Fruit fly (Drosophila melanogaster) whole organism, embryonic: Measurements from ENCODE around the gene BBIP1.

ENCODE experiments used
- Awh ChIP-seq: fragments of 200-800 bp; sonication (Bioruptor generic); IDR thresholded peaks from 2 replicates; pipeline ENCODE4, ENCODE4 v1.3.6; 2022; ENCODE audit warnings: missing biosample characterization, missing genetic modification characterization
- CG1233 ChIP-seq: fragments of 200-800 bp; sonication (Bioruptor generic); optimal IDR thresholded peaks from 4 replicates; lab custom pipeline; 2018; ENCODE audit warnings: missing biosample characterization, mild to moderate bottlenecking, missing genetic modification characterization
- CG12391 ChIP-seq: fragments of 200-800 bp; sonication (Bioruptor generic); optimal IDR thresholded peaks from 3 replicates; lab custom pipeline; 2018; ENCODE audit warnings: missing biosample characterization, mild to moderate bottlenecking, missing genetic modification characterization, moderate library complexity
- CG15514 ChIP-seq: fragments of 200-800 bp; sonication (Bioruptor generic); optimal IDR thresholded peaks from 3 replicates; lab custom pipeline; 2017; ENCODE audit warnings: missing biosample characterization, missing genetic modification characterization, mild to moderate bottlenecking, moderate library complexity, missing genetic modification reagents
- CG16779 ChIP-seq: fragments of 200-800 bp; sonication (Bioruptor generic); IDR thresholded peaks from 2 replicates; pipeline ENCODE4 v1.3.6; 2022; ENCODE audit warnings: missing biosample characterization, missing genetic modification characterization
- CG17359 ChIP-seq: fragments of 200-800 bp; sonication (Bioruptor generic); optimal IDR thresholded peaks from 3 replicates; lab custom pipeline; 2018; ENCODE audit warnings: missing biosample characterization, mild to moderate bottlenecking, missing genetic modification characterization, moderate library complexity
- CG18011 ChIP-seq: fragments of 200-800 bp; sonication (Bioruptor generic); optimal IDR thresholded peaks from 2 replicates; lab custom pipeline; 2017; ENCODE audit warnings: missing biosample characterization, missing genetic modification characterization, mild to moderate bottlenecking, moderate library complexity, missing genotype
- CG18262 ChIP-seq: fragments of 200-800 bp; optimal IDR thresholded peaks from 3 replicates; lab custom pipeline; 2019; ENCODE audit warnings: missing biosample characterization, mild to moderate bottlenecking, missing genetic modification characterization, moderate library complexity
- CG18599 ChIP-seq: fragments of 200-800 bp; sonication (Bioruptor generic); optimal IDR thresholded peaks from 3 replicates; lab custom pipeline; 2017; ENCODE audit warnings: missing biosample characterization, missing genetic modification characterization, mild to moderate bottlenecking, moderate library complexity, missing genetic modification reagents
- CG2202 ChIP-seq: fragments of 200-800 bp; sonication (Bioruptor generic); optimal IDR thresholded peaks from 2 replicates; lab custom pipeline; 2018; ENCODE audit warnings: missing biosample characterization, mild to moderate bottlenecking, missing genetic modification characterization
- CG31224 ChIP-seq: fragments of 200-800 bp; sonication (Bioruptor generic); IDR thresholded peaks from 2 replicates; pipeline ENCODE4 v1.3.6; 2022; ENCODE audit warnings: missing biosample characterization, missing genetic modification characterization
- CG33213 ChIP-seq: fragments of 200-800 bp; sonication (Bioruptor generic); optimal IDR thresholded peaks from 3 replicates; lab custom pipeline; 2016; ENCODE audit warnings: missing biosample characterization, missing genetic modification characterization
- CG3995 ChIP-seq: fragments of 200-800 bp; sonication (Bioruptor generic); optimal IDR thresholded peaks from 3 replicates; lab custom pipeline; 2016; ENCODE audit warnings: missing biosample characterization, missing genetic modification characterization
- CG4730 ChIP-seq: fragments of 200-800 bp; sonication (Bioruptor generic); IDR thresholded peaks from 2 replicates; pipeline ENCODE4 v1.3.6; 2022; ENCODE audit warnings: missing biosample characterization, missing genetic modification characterization
- CG5180 ChIP-seq: fragments of 200-800 bp; sonication (Bioruptor generic); optimal IDR thresholded peaks from 3 replicates; lab custom pipeline; 2017; ENCODE audit warnings: missing biosample characterization, missing genetic modification characterization, mild to moderate bottlenecking, moderate library complexity, missing genetic modification reagents
- CG6791 ChIP-seq: fragments of 200-800 bp; sonication (Bioruptor generic); IDR thresholded peaks from 3 replicates; pipeline ENCODE4 v1.3.6; 2022; ENCODE audit warnings: missing biosample characterization, missing genetic modification characterization; ENCODE audit not compliant: partially characterized antibody
- CG7556 ChIP-seq: fragments of 200-800 bp; sonication (Bioruptor generic); optimal IDR thresholded peaks from 2 replicates; lab custom pipeline; 2017; ENCODE audit warnings: missing biosample characterization, mild to moderate bottlenecking, missing genetic modification characterization
- CG8089 ChIP-seq: fragments of 200-800 bp; sonication (Bioruptor generic); optimal IDR thresholded peaks from 3 replicates; lab custom pipeline; 2016; ENCODE audit warnings: missing biosample characterization, missing genetic modification characterization
- CG8281 ChIP-seq: fragments of 200-800 bp; sonication (Bioruptor generic); optimal IDR thresholded peaks from 2 replicates; lab custom pipeline; 2018; ENCODE audit warnings: missing biosample characterization, mild to moderate bottlenecking, missing genetic modification characterization, moderate library complexity
- CG9215 ChIP-seq: fragments of 200-800 bp; sonication (Bioruptor generic); IDR thresholded peaks from 2 replicates; pipeline ENCODE4 v1.3.6; 2022; ENCODE audit warnings: missing biosample characterization, missing genetic modification characterization
- CG9932 ChIP-seq: fragments of 200-800 bp; sonication (Bioruptor generic); IDR thresholded peaks from 2 replicates; pipeline ENCODE4 v1.3.6; 2022; ENCODE audit warnings: missing biosample characterization, missing genetic modification characterization
- D19A ChIP-seq: fragments of 200-800 bp; optimal IDR thresholded peaks from 3 replicates; lab custom pipeline; 2019; ENCODE audit warnings: missing biosample characterization, mild to moderate bottlenecking, missing genetic modification characterization, moderate library complexity
- D19B ChIP-seq: fragments of 200-800 bp; sonication (Bioruptor generic); optimal IDR thresholded peaks from 2 replicates; lab custom pipeline; 2017; ENCODE audit warnings: missing biosample characterization, mild to moderate bottlenecking, missing genetic modification characterization
- Fer1 ChIP-seq: fragments of 200-800 bp; sonication (Bioruptor generic); optimal IDR thresholded peaks from 2 replicates; lab custom pipeline; 2017; ENCODE audit warnings: missing biosample characterization, mild to moderate bottlenecking, missing genetic modification characterization
- Lhr ChIP-seq: fragments of 200-800 bp; sonication (Bioruptor generic); optimal IDR thresholded peaks from 3 replicates; lab custom pipeline; 2017; ENCODE audit warnings: mild to moderate bottlenecking, missing biosample characterization, missing genetic modification reagents, missing genetic modification characterization
- Lim3 ChIP-seq: fragments of 200-800 bp; sonication (Bioruptor generic); IDR thresholded peaks from 2 replicates; pipeline ENCODE4 v1.3.6; 2022; ENCODE audit warnings: missing biosample characterization, missing genetic modification characterization
- Meics ChIP-seq: fragments of 200-800 bp; sonication (Bioruptor generic); optimal IDR thresholded peaks from 2 replicates; lab custom pipeline; 2017; ENCODE audit warnings: missing biosample characterization, mild to moderate bottlenecking, missing genetic modification characterization
- Myb ChIP-seq: fragments of 200-800 bp; sonication (Bioruptor generic); optimal IDR thresholded peaks from 2 replicates; lab custom pipeline; 2016; ENCODE audit warnings: missing biosample characterization, missing genetic modification characterization
- Nf-YB ChIP-seq: fragments of 200-800 bp; sonication (Bioruptor generic); optimal IDR thresholded peaks from 3 replicates; lab custom pipeline; 2019; ENCODE audit warnings: missing biosample characterization, mild to moderate bottlenecking, missing genetic modification characterization, moderate library complexity
- Poxn ChIP-seq: fragments of 200-800 bp; sonication (Bioruptor generic); IDR thresholded peaks from 2 replicates; pipeline ENCODE4 v1.3.6; 2022; ENCODE audit warnings: missing biosample characterization, missing genetic modification characterization
- Ptx1 ChIP-seq: fragments of 200-800 bp; sonication (Bioruptor generic); IDR thresholded peaks from 2 replicates; pipeline ENCODE4 v1.3.6; 2022; ENCODE audit warnings: missing biosample characterization, missing genetic modification characterization
- Sry-β ChIP-seq: fragments of 200-800 bp; sonication (Bioruptor generic); optimal IDR thresholded peaks from 2 replicates; lab custom pipeline; 2018; ENCODE audit warnings: missing biosample characterization, mild to moderate bottlenecking, missing genetic modification characterization, moderate library complexity
- Taf1 ChIP-seq: fragments of 200-800 bp; sonication (Bioruptor generic); IDR thresholded peaks from 2 replicates; pipeline ENCODE4 v1.3.6; 2022; ENCODE audit warnings: missing biosample characterization, missing genetic modification characterization
- ap ChIP-seq: fragments of 200-800 bp; sonication (Bioruptor generic); IDR thresholded peaks from 2 replicates; pipeline ENCODE4 v1.3.6; 2022; ENCODE audit warnings: missing biosample characterization, missing genetic modification characterization
- caup ChIP-seq: fragments of 200-800 bp; sonication (Bioruptor generic); optimal IDR thresholded peaks from 3 replicates; lab custom pipeline; 2017; ENCODE audit warnings: missing biosample characterization, mild to moderate bottlenecking, missing genetic modification characterization, moderate library complexity; ENCODE audit not compliant: severe bottlenecking
- ci ChIP-seq: fragments of 200-800 bp; sonication (Bioruptor generic); IDR thresholded peaks from 3 replicates; pipeline ENCODE4 v1.3.6; 2022; ENCODE audit warnings: missing biosample characterization, missing genetic modification characterization
- crc ChIP-seq: fragments of 200-800 bp; sonication (Bioruptor generic); optimal IDR thresholded peaks from 2 replicates; lab custom pipeline; 2016; ENCODE audit warnings: missing biosample characterization, missing genetic modification characterization
- da ChIP-seq: fragments of 200-800 bp; sonication (Bioruptor generic); optimal IDR thresholded peaks from 2 replicates; lab custom pipeline; 2016; ENCODE audit warnings: missing biosample characterization, missing genetic modification characterization
- hkb ChIP-seq, 2 experiments: fragments of 200-800 bp in 1 of 2; fragments of >200 bp in 1 of 2; sonication (Bioruptor generic) in 1 of 2; IDR thresholded peaks in 1 of 2; optimal IDR thresholded peaks in 1 of 2; 2 replicates each; pipeline versions ENCODE4 v1.3.6 to Lab custom; 2017 to 2022; ENCODE audit warnings: missing biosample characterization in 1 of 2, missing genetic modification characterization in 1 of 2
- jumu ChIP-seq: fragments of 200-800 bp; sonication (Bioruptor generic); optimal IDR thresholded peaks from 3 replicates; lab custom pipeline; 2016; ENCODE audit warnings: missing biosample characterization, missing genetic modification characterization
- lmd ChIP-seq: fragments of 200-800 bp; sonication (Bioruptor generic); IDR thresholded peaks from 2 replicates; pipeline ENCODE4 v1.3.6; 2022; ENCODE audit warnings: missing biosample characterization, missing genetic modification characterization
- lola ChIP-seq, 3 experiments: fragments of >200 bp in 2 of 3; fragments of 200-800 bp in 1 of 3; sonication (Bioruptor generic) in 1 of 3; optimal IDR thresholded peaks; 2 replicates each; lab custom pipeline; 2017 to 2019; ENCODE audit warnings: missing biosample characterization in 3 of 3, missing genetic modification characterization in 3 of 3, mild to moderate bottlenecking in 1 of 3, moderate library complexity in 1 of 3
- otp ChIP-seq: fragments of 200-800 bp; sonication (Bioruptor generic); IDR thresholded peaks from 3 replicates; pipeline ENCODE4, ENCODE4 v1.3.6; 2022; ENCODE audit warnings: missing biosample characterization, missing genetic modification characterization
- pros ChIP-seq: fragments of 200-800 bp; sonication (Bioruptor generic); optimal IDR thresholded peaks from 3 replicates; lab custom pipeline; 2019; ENCODE audit warnings: missing biosample characterization, mild to moderate bottlenecking, missing genetic modification characterization, moderate library complexity
- scrt ChIP-seq: fragments of 200-800 bp; sonication (Bioruptor generic); optimal IDR thresholded peaks from 2 replicates; lab custom pipeline; 2018; ENCODE audit warnings: missing biosample characterization, mild to moderate bottlenecking, missing genetic modification characterization, moderate library complexity
- sd ChIP-seq: fragments of 200-800 bp; sonication (Bioruptor generic); optimal IDR thresholded peaks from 3 replicates; lab custom pipeline; 2018; ENCODE audit warnings: missing biosample characterization, mild to moderate bottlenecking, missing genetic modification characterization, moderate library complexity
- sqz ChIP-seq: fragments of 200-800 bp; sonication (Bioruptor generic); optimal IDR thresholded peaks from 3 replicates; lab custom pipeline; 2018; ENCODE audit warnings: missing biosample characterization, mild to moderate bottlenecking, missing genetic modification characterization
- vvl ChIP-seq: fragments of 200-800 bp; sonication (Bioruptor generic); IDR thresholded peaks from 2 replicates; pipeline ENCODE4 v1.3.6; 2022; ENCODE audit warnings: missing biosample characterization, missing genetic modification characterization
- zfh2 ChIP-seq: fragments of 200-800 bp; sonication (Bioruptor generic); optimal IDR thresholded peaks from 2 replicates; lab custom pipeline; 2016; ENCODE audit warnings: missing biosample characterization, missing genetic modification characterization

BBIP1 gene

dm6 chr3R:9428988-9429387 is 24.8 kb downstream of the BBIP1 start (continued):
- TF ChIP-seq Nf-YB (GFP tag; lab: Kevin White, UChicago) (peak; percentile 41), CG17359 (tag; lab: Kevin White, UChicago) (peak; percentile 80), da (GFP tag; lab: Kevin White, UChicago) (no peak), lmd (GFP tag; lab: Robert Waterston, UW) (peak; percentile 67; the same call in 1 of the 2 replicates), jumu (peak; percentile 34), CG6791 (GFP tag; lab: Robert Waterston, UW) (no peak), vvl (GFP tag; lab: Robert Waterston, UW) (peak; percentile 62), Lhr (GFP tag; lab: Kevin White, UChicago) (no peak), CG4730 (GFP tag; lab: Robert Waterston, UW) (peak; percentile 53; the same call in 1 of the 2 replicates), scrt (GFP tag; lab: Kevin White, UChicago) (peak; percentile 63), Lim3 (GFP tag; lab: Robert Waterston, UW) (no peak), CG9215 (no peak; the same call in 1 of the 2 replicates), ap (GFP tag; lab: Robert Waterston, UW) (no peak), Poxn (no peak), hkb (optimal IDR thresholded peaks at IDR 0.05; lab: Kevin White, UChicago) (no peak), hkb (GFP tag; IDR thresholded peaks at IDR 0.05; lab: Robert Waterston, UW) (peak; percentile 70; the same call in 1 of the 2 replicates), sd (tag; lab: Kevin White, UChicago) (peak; percentile 17), CG7556 (GFP tag; lab: Kevin White, UChicago) (peak; percentile 49), otp (GFP tag; lab: Robert Waterston, UW) (peak; percentile 62; the same call in 1 of the 3 replicates), Sry-β (no peak), pros (GFP tag; lab: Kevin White, UChicago) (peak; percentile 51), CG8089 (GFP tag; lab: Kevin White, UChicago) (peak; percentile 40), D19B (peak; percentile 52), zfh2 (GFP tag; lab: Kevin White, UChicago) (peak; percentile 53), Myb (GFP tag; lab: Kevin White, UChicago) (peak; percentile 51), CG16779 (GFP tag; lab: Robert Waterston, UW) (peak; percentile 88), CG18011 (GFP tag; lab: Kevin White, UChicago) (peak; percentile 44), sqz (GFP tag; lab: Kevin White, UChicago) (peak; percentile 14), lola (GFP tag; optimal IDR thresholded peaks at IDR 0.05; lab: Kevin White, UChicago) (peak in 1 of 3 experiments; percentile 22), CG3995 (GFP tag; lab: Kevin White, UChicago) (peak; percentile 53), crc (GFP tag; lab: Kevin White, UChicago) (peak; percentile 48), CG2202 (tag; lab: Kevin White, UChicago) (peak; percentile 20), ci (peak; percentile 84), Fer1 (GFP tag; lab: Kevin White, UChicago) (peak; percentile 87), CG15514 (GFP tag; lab: Kevin White, UChicago) (peak; percentile 81), CG12391 (tag; lab: Kevin White, UChicago) (peak; percentile 71), CG33213 (peak; percentile 13), CG31224 (GFP tag; lab: Robert Waterston, UW) (peak; percentile 31; the same call in 1 of the 2 replicates), caup (peak; percentile 79), CG1233 (peak; percentile 30), CG9932 (GFP tag; lab: Robert Waterston, UW) (peak; percentile 86), CG18599 (peak; percentile 94), D19A (tag; lab: Kevin White, UChicago) (peak; percentile 51), Awh (0 out of 2 replicates have a peak, but pooled peaks have one; percentile 21), CG18262 (tag; lab: Kevin White, UChicago) (peak; percentile 28), CG5180 (peak; percentile 44), Meics (peak; percentile 85), Ptx1 (GFP tag; lab: Robert Waterston, UW) (no peak), Taf1 (peak; percentile 41; the same call in 1 of the 2 replicates), CG8281 (peak; percentile 50)
